Worm (Caenorhabditis elegans) whole organism, midembryonic: ENCODE results near the gene R09E10.2.

Source experiments
- T22C8.4 ChIP-seq: fragments of 200-800 bp; sonication (Bioruptor generic); IDR thresholded peaks from 2 replicates; pipeline ENCODE4 v1.3.6; 2022; ENCODE audit warnings: missing genetic modification characterization, missing compliant biosample characterization
- cog-1 ChIP-seq: sonication (generic microtip); optimal IDR thresholded peaks from 2 replicates; lab custom pipeline; 2016; ENCODE audit warnings: missing genetic modification characterization, missing compliant biosample characterization
- flt-1 ChIP-seq: fragments of 200-800 bp; sonication (Bioruptor generic); IDR thresholded peaks from 2 replicates; pipeline ENCODE4 v1.3.6; 2022; ENCODE audit warnings: missing genetic modification characterization, missing compliant biosample characterization
- med-1 ChIP-seq: sonication (generic microtip); optimal IDR thresholded peaks from 2 replicates; lab custom pipeline; 2017; ENCODE audit warnings: missing genetic modification characterization, mild to moderate bottlenecking, missing compliant biosample characterization, antibody characterized with exemption, missing genetic modification reagents; ENCODE audit not compliant: insufficient read depth
- ref-1 ChIP-seq: fragments of 200-800 bp; sonication (Bioruptor generic); conservative IDR thresholded peaks from 2 replicates; pipeline ENCODE4 v1.3.6; 2022; ENCODE audit warnings: missing genetic modification reagents, missing genetic modification characterization, missing compliant biosample characterization

ce11 chrIV:10310329-10310728 is 7.8 kb downstream of the R09E10.2 start, which contains the start of gene R09E10.8:
- TF ChIP-seq med-1 (GFP tag; lab: Kevin White, UChicago) (no peak), ref-1 (GFP tag; lab: Robert Waterston, UW) (no peak), cog-1 (tag; lab: Kevin White, UChicago) (no peak), flt-1 (GFP tag; lab: Robert Waterston, UW) (no peak), T22C8.4 (GFP tag; lab: Robert Waterston, UW) (no peak)
